Fruit fly (Drosophila melanogaster) whole organism, wandering third instar larva: ENCODE results near the gene CG12984.

ENCODE experiments used
- CrebA ChIP-seq: fragments of 200-800 bp; sonication (Bioruptor generic); optimal IDR thresholded peaks from 2 replicates; lab custom pipeline; 2016; ENCODE audit warnings: missing biosample characterization, mild to moderate bottlenecking, missing genetic modification characterization, borderline replicate concordance
- GATAd ChIP-seq: sonication (Bioruptor generic); optimal IDR thresholded peaks from 2 replicates; lab custom pipeline; 2016; ENCODE audit warnings: missing biosample characterization, missing genetic modification characterization
- Jra ChIP-seq: sonication (Bioruptor generic); optimal IDR thresholded peaks from 2 replicates; lab custom pipeline; 2016; ENCODE audit warnings: missing biosample characterization, missing genetic modification characterization
- Sp1 ChIP-seq: fragments of 200-800 bp; sonication (Bioruptor generic); optimal IDR thresholded peaks from 3 replicates; lab custom pipeline; 2019; ENCODE audit warnings: missing biosample characterization, mild to moderate bottlenecking, missing genetic modification characterization, moderate library complexity
- dsf ChIP-seq: sonication (Bioruptor generic); optimal IDR thresholded peaks from 2 replicates; lab custom pipeline; 2016; ENCODE audit warnings: missing biosample characterization, missing genetic modification characterization, borderline replicate concordance
- fru ChIP-seq: fragments of 200-800 bp; sonication (Bioruptor generic); optimal IDR thresholded peaks from 3 replicates; lab custom pipeline; 2016; ENCODE audit warnings: missing biosample characterization, mild to moderate bottlenecking, missing genetic modification characterization
- h ChIP-seq: fragments of 200-800 bp; sonication (Bioruptor generic); optimal IDR thresholded peaks from 3 replicates; lab custom pipeline; 2016; ENCODE audit warnings: missing biosample characterization, mild to moderate bottlenecking, missing genetic modification characterization
- jim ChIP-seq: fragments of 175-275, 200-325 bp; sonication (Bioruptor generic); optimal IDR thresholded peaks from 2 replicates; lab custom pipeline; 2016; ENCODE audit warnings: missing biosample characterization, mild to moderate bottlenecking, missing genetic modification characterization
- pan ChIP-seq: fragments of >200 bp; optimal IDR thresholded peaks from 2 replicates; lab custom pipeline; 2017
- psq ChIP-seq: fragments of 200-800 bp; sonication (Bioruptor generic); optimal IDR thresholded peaks from 3 replicates; lab custom pipeline; 2017; ENCODE audit warnings: missing biosample characterization, mild to moderate bottlenecking, missing genetic modification characterization, moderate library complexity
- sage ChIP-seq: fragments of 200-800 bp; sonication (Bioruptor generic); optimal IDR thresholded peaks from 2 replicates; lab custom pipeline; 2016; ENCODE audit warnings: missing biosample characterization, mild to moderate bottlenecking, missing genetic modification characterization
- usp ChIP-seq: fragments of >200 bp; optimal IDR thresholded peaks from 2 replicates; lab custom pipeline; 2017; ENCODE audit warnings: missing biosample characterization, missing genetic modification characterization

- TF ChIP-seq psq (GFP tag; lab: Kevin White, UChicago) (peak; percentile 14), sage (GFP tag; lab: Kevin White, UChicago) (no peak), Sp1 (GFP tag; lab: Kevin White, UChicago) (peak; percentile 59), jim (GFP tag; lab: Kevin White, UChicago) (no peak), Jra (GFP tag; lab: Kevin White, UChicago) (no peak), h (GFP tag; lab: Kevin White, UChicago) (peak; percentile 65), dsf (GFP tag; lab: Kevin White, UChicago) (no peak), fru (GFP tag; lab: Kevin White, UChicago) (peak; percentile 5), CrebA (GFP tag; lab: Kevin White, UChicago) (no peak), pan (lab: Kevin White, UChicago) (no peak), usp (GFP tag; lab: Kevin White, UChicago) (no peak), GATAd (no peak)
Measured at dm6 chr3L:20952121-20952487, 39.4 kb upstream of the CG12984 start.
